Fruit fly (Drosophila melanogaster) whole organism, embryonic: ENCODE measurements around the gene plum.

ENCODE experiments used
- Abd-B ChIP-seq: fragments of 200-800 bp; sonication (Bioruptor generic); optimal IDR thresholded peaks from 2 replicates; lab custom pipeline; 2018; ENCODE audit warnings: missing biosample characterization, mild to moderate bottlenecking, missing genetic modification characterization, moderate library complexity
- C15 ChIP-seq: fragments of 200-800 bp; sonication (Bioruptor generic); IDR thresholded peaks from 3 replicates; pipeline ENCODE4 v1.3.6; 2022; ENCODE audit warnings: missing biosample characterization, missing genetic modification characterization
- CG10654 ChIP-seq: fragments of 200-800 bp; sonication (Bioruptor generic); optimal IDR thresholded peaks from 2 replicates; lab custom pipeline; 2016; ENCODE audit warnings: missing biosample characterization, missing genetic modification characterization
- CG10979 ChIP-seq: fragments of 200-800 bp; sonication (Bioruptor generic); optimal IDR thresholded peaks from 2 replicates; lab custom pipeline; 2018; ENCODE audit warnings: missing biosample characterization, mild to moderate bottlenecking, missing genetic modification characterization, moderate library complexity
- CG17568 ChIP-seq: fragments of 200-800 bp; sonication (Bioruptor generic); optimal IDR thresholded peaks from 2 replicates; lab custom pipeline; 2018; ENCODE audit warnings: missing biosample characterization, mild to moderate bottlenecking, missing genetic modification characterization, moderate library complexity
- CG8388 ChIP-seq: fragments of 200-800 bp; sonication (Bioruptor generic); optimal IDR thresholded peaks from 2 replicates; lab custom pipeline; 2019; ENCODE audit warnings: missing biosample characterization, mild to moderate bottlenecking, missing genetic modification characterization, moderate library complexity
- CTCF ChIP-seq: fragments of 200-800 bp; sonication (Bioruptor generic); optimal IDR thresholded peaks from 2 replicates; lab custom pipeline; 2017; ENCODE audit warnings: missing biosample characterization, mild to moderate bottlenecking, missing genetic modification characterization, moderate library complexity
- Dfd ChIP-seq, 2 experiments: fragments of >200 bp; optimal IDR thresholded peaks; 2 replicates each; lab custom pipeline; 2017; ENCODE audit warnings: missing biosample characterization in 2 of 2, missing genetic modification characterization in 2 of 2
- br ChIP-seq: fragments of >200 bp; optimal IDR thresholded peaks from 2 replicates; lab custom pipeline; 2017
- luna ChIP-seq: fragments of 200-800 bp; sonication (Bioruptor generic); optimal IDR thresholded peaks from 2 replicates; lab custom pipeline; 2016; ENCODE audit warnings: missing biosample characterization, missing genetic modification characterization
- peb ChIP-seq: fragments of 200-800 bp; sonication (Bioruptor generic); IDR thresholded peaks from 2 replicates; pipeline ENCODE4 v1.3.6; 2022; ENCODE audit warnings: missing biosample characterization, missing genetic modification characterization
- zen2 ChIP-seq: fragments of 200-800 bp; sonication (Bioruptor generic); IDR thresholded peaks from 3 replicates; pipeline ENCODE4 v1.3.6; 2022; ENCODE audit warnings: missing biosample characterization, missing genetic modification characterization; ENCODE audit not compliant: partially characterized antibody

- TF ChIP-seq CG8388 (no peak), C15 (GFP tag; lab: Robert Waterston, UW) (no peak), CTCF (GFP tag; lab: Kevin White, UChicago) (no peak), Abd-B (GFP tag; lab: Kevin White, UChicago) (no peak), zen2 (GFP tag; lab: Robert Waterston, UW) (no peak), CG17568 (no peak), CG10654 (GFP tag; lab: Kevin White, UChicago) (no peak), Dfd (GFP tag; optimal IDR thresholded peaks at IDR 0.05; lab: Kevin White, UChicago) (no peak), peb (GFP tag; lab: Robert Waterston, UW) (no peak), CG10979 (tag; lab: Kevin White, UChicago) (no peak), luna (GFP tag; lab: Kevin White, UChicago) (no peak), br (lab: Kevin White, UChicago) (no peak)
These were observed 69.9 kb downstream of the plum start for dm6 chr3R:26465121-26465520.
